Fruit fly (Drosophila melanogaster) whole organism, embryonic: ENCODE measurements around the gene MESR3.

Source experiments
- CG1024 ChIP-seq: fragments of 200-800 bp; sonication (Bioruptor generic); IDR thresholded peaks from 2 replicates; pipeline ENCODE4 v1.3.6; 2022; ENCODE audit warnings: missing biosample characterization, missing genetic modification characterization
- CG12236 ChIP-seq: fragments of 200-800 bp; sonication (Bioruptor generic); optimal IDR thresholded peaks from 2 replicates; lab custom pipeline; 2016; ENCODE audit warnings: missing biosample characterization, missing genetic modification characterization
- CG15011 ChIP-seq: fragments of 200-800 bp; sonication (Bioruptor generic); optimal IDR thresholded peaks from 3 replicates; lab custom pipeline; 2018; ENCODE audit warnings: missing biosample characterization, mild to moderate bottlenecking, missing genetic modification characterization
- CG18262 ChIP-seq: fragments of 200-800 bp; optimal IDR thresholded peaks from 3 replicates; lab custom pipeline; 2019; ENCODE audit warnings: missing biosample characterization, mild to moderate bottlenecking, missing genetic modification characterization, moderate library complexity
- CG18619 ChIP-seq: fragments of 200-800 bp; sonication (Bioruptor generic); optimal IDR thresholded peaks from 3 replicates; lab custom pipeline; 2017; ENCODE audit warnings: missing biosample characterization, mild to moderate bottlenecking, missing genetic modification characterization
- CG2712 ChIP-seq: fragments of 200-800 bp; optimal IDR thresholded peaks from 3 replicates; lab custom pipeline; 2019; ENCODE audit warnings: missing biosample characterization, mild to moderate bottlenecking, missing genetic modification characterization, moderate library complexity
- CG31365 ChIP-seq: fragments of 200-800 bp; sonication (Bioruptor generic); optimal IDR thresholded peaks from 2 replicates; lab custom pipeline; 2018; ENCODE audit warnings: missing biosample characterization, mild to moderate bottlenecking, missing genetic modification characterization
- CG3847 ChIP-seq: fragments of 200-800 bp; sonication (Bioruptor generic); IDR thresholded peaks from 2 replicates; pipeline ENCODE4 v1.3.6; 2022; ENCODE audit warnings: missing biosample characterization, missing genetic modification characterization
- CG4820 ChIP-seq: fragments of 200-800 bp; sonication (Bioruptor generic); optimal IDR thresholded peaks from 3 replicates; lab custom pipeline; 2016; ENCODE audit warnings: missing biosample characterization, missing genetic modification characterization
- CG6254 ChIP-seq: fragments of 200-800 bp; sonication (Bioruptor generic); optimal IDR thresholded peaks from 3 replicates; lab custom pipeline; 2017; ENCODE audit warnings: mild to moderate bottlenecking, missing biosample characterization, missing genetic modification reagents, missing genetic modification characterization
- CG7963 ChIP-seq: fragments of 200-800 bp; sonication (Bioruptor generic); IDR thresholded peaks from 3 replicates; pipeline ENCODE4 v1.3.6; 2022; ENCODE audit warnings: missing biosample characterization, missing genetic modification characterization; ENCODE audit not compliant: partially characterized antibody
- CG8281 ChIP-seq: fragments of 200-800 bp; sonication (Bioruptor generic); optimal IDR thresholded peaks from 2 replicates; lab custom pipeline; 2018; ENCODE audit warnings: missing biosample characterization, mild to moderate bottlenecking, missing genetic modification characterization, moderate library complexity
- CG9215 ChIP-seq: fragments of 200-800 bp; sonication (Bioruptor generic); IDR thresholded peaks from 2 replicates; pipeline ENCODE4 v1.3.6; 2022; ENCODE audit warnings: missing biosample characterization, missing genetic modification characterization
- CG9817 ChIP-seq: fragments of 200-800 bp; sonication (Bioruptor generic); optimal IDR thresholded peaks from 2 replicates; lab custom pipeline; 2018; ENCODE audit warnings: missing biosample characterization, mild to moderate bottlenecking, missing genetic modification characterization, moderate library complexity
- CG9876 ChIP-seq: fragments of 200-800 bp; sonication (Bioruptor generic); optimal IDR thresholded peaks from 2 replicates; lab custom pipeline; 2016; ENCODE audit warnings: missing biosample characterization, missing genetic modification characterization
- Chrac-16 ChIP-seq: fragments of 200-800 bp; sonication (Bioruptor generic); optimal IDR thresholded peaks from 3 replicates; lab custom pipeline; 2016; ENCODE audit warnings: missing biosample characterization, missing genetic modification characterization
- Dbx ChIP-seq: fragments of 200-800 bp; sonication (Bioruptor generic); IDR thresholded peaks from 3 replicates; pipeline ENCODE4 v1.3.6; 2022; ENCODE audit warnings: missing biosample characterization, missing genetic modification characterization
- Deaf1 ChIP-seq: fragments of 200-800 bp; optimal IDR thresholded peaks from 3 replicates; lab custom pipeline; 2019; ENCODE audit warnings: missing biosample characterization, mild to moderate bottlenecking, missing genetic modification characterization, moderate library complexity
- Dfd ChIP-seq, 2 experiments: fragments of >200 bp; optimal IDR thresholded peaks; 2 replicates each; lab custom pipeline; 2017; ENCODE audit warnings: missing biosample characterization in 2 of 2, missing genetic modification characterization in 2 of 2
- Dref ChIP-seq: fragments of 200-800 bp; sonication (Bioruptor generic); IDR thresholded peaks from 2 replicates; pipeline ENCODE4 v1.3.6; 2022; ENCODE audit warnings: missing biosample characterization, missing genetic modification characterization
- ERR ChIP-seq: fragments of 200-800 bp; sonication (Bioruptor generic); optimal IDR thresholded peaks from 2 replicates; lab custom pipeline; 2016; ENCODE audit warnings: missing biosample characterization, missing genetic modification characterization
- Ets65A ChIP-seq: fragments of 200-800 bp; sonication (Bioruptor generic); peaks from one replicate; lab custom pipeline; 2016; ENCODE audit warnings: missing biosample characterization, missing genetic modification characterization
- H2.0 ChIP-seq: fragments of 200-800 bp; sonication (Bioruptor generic); IDR thresholded peaks from 2 replicates; pipeline ENCODE4 v1.3.6; 2022; ENCODE audit warnings: missing biosample characterization, missing genetic modification characterization
- HHEX ChIP-seq: fragments of 200-800 bp; sonication (Bioruptor generic); optimal IDR thresholded peaks from 3 replicates; lab custom pipeline; 2017; ENCODE audit warnings: missing biosample characterization, mild to moderate bottlenecking, missing genetic modification characterization, missing genetic modification reagents
- Neu2 ChIP-seq: fragments of 200-800 bp; sonication (Bioruptor generic); optimal IDR thresholded peaks from 3 replicates; lab custom pipeline; 2016; ENCODE audit warnings: missing biosample characterization, missing genetic modification characterization, borderline replicate concordance
- Poxn ChIP-seq: fragments of 200-800 bp; sonication (Bioruptor generic); IDR thresholded peaks from 2 replicates; pipeline ENCODE4 v1.3.6; 2022; ENCODE audit warnings: missing biosample characterization, missing genetic modification characterization
- Ravus ChIP-seq: fragments of 200-800 bp; sonication (Bioruptor generic); IDR thresholded peaks from 2 replicates; pipeline ENCODE4 v1.3.6; 2022; ENCODE audit warnings: missing biosample characterization, missing genetic modification characterization
- Ssrp ChIP-seq: fragments of 200-800 bp; sonication (Bioruptor generic); optimal IDR thresholded peaks from 2 replicates; lab custom pipeline; 2018; ENCODE audit warnings: missing biosample characterization, mild to moderate bottlenecking, missing genetic modification characterization, moderate library complexity
- Usf ChIP-seq: fragments of 200-800 bp; sonication (Bioruptor generic); optimal IDR thresholded peaks from 2 replicates; lab custom pipeline; 2017; ENCODE audit warnings: missing genotype, missing biosample characterization, missing genetic modification characterization
- ase ChIP-seq: fragments of 200-800 bp; sonication (Bioruptor generic); IDR thresholded peaks from 3 replicates; pipeline ENCODE4 v1.3.6; 2022; ENCODE audit warnings: missing biosample characterization, missing genetic modification characterization
- ash1 ChIP-seq: fragments of 200-800 bp; sonication (Bioruptor generic); optimal IDR thresholded peaks from 2 replicates; lab custom pipeline; 2018; ENCODE audit warnings: missing biosample characterization, mild to moderate bottlenecking, missing genetic modification characterization
- az2 ChIP-seq: fragments of 200-800 bp; sonication (Bioruptor generic); optimal IDR thresholded peaks from 3 replicates; lab custom pipeline; 2016; ENCODE audit warnings: missing biosample characterization, missing genetic modification characterization
- cas ChIP-seq: fragments of 200-800 bp; sonication (Bioruptor generic); IDR thresholded peaks from 2 replicates; pipeline ENCODE4 v1.3.6; 2022; ENCODE audit warnings: missing biosample characterization, missing genetic modification characterization
- cato ChIP-seq: fragments of 200-800 bp; sonication (Bioruptor generic); optimal IDR thresholded peaks from 2 replicates; lab custom pipeline; 2016; ENCODE audit warnings: missing biosample characterization, missing genetic modification characterization, borderline replicate concordance
- chinmo ChIP-seq: fragments of 200-800 bp; sonication (Bioruptor generic); IDR thresholded peaks from 4 replicates; pipeline ENCODE4 v1.3.6; 2022; ENCODE audit warnings: missing biosample characterization, missing genetic modification characterization; ENCODE audit not compliant: partially characterized antibody
- corto ChIP-seq: fragments of 200-800 bp; sonication (Bioruptor generic); optimal IDR thresholded peaks from 2 replicates; lab custom pipeline; 2016; ENCODE audit warnings: missing biosample characterization, mild to moderate bottlenecking, missing genetic modification characterization, moderate library complexity
- cwo ChIP-seq: fragments of 200-800 bp; sonication (Bioruptor generic); optimal IDR thresholded peaks from 3 replicates; lab custom pipeline; 2017; ENCODE audit warnings: missing biosample characterization, missing genetic modification characterization, mild to moderate bottlenecking, moderate library complexity, missing genetic modification reagents
- da ChIP-seq: fragments of 200-800 bp; sonication (Bioruptor generic); optimal IDR thresholded peaks from 2 replicates; lab custom pipeline; 2016; ENCODE audit warnings: missing biosample characterization, missing genetic modification characterization
- ems ChIP-seq: fragments of 200-800 bp; sonication (Bioruptor generic); optimal IDR thresholded peaks from 3 replicates; lab custom pipeline; 2016; ENCODE audit warnings: missing biosample characterization, missing genetic modification characterization
- eyg ChIP-seq: fragments of 200-800 bp; sonication (Bioruptor generic); optimal IDR thresholded peaks from 3 replicates; lab custom pipeline; 2016; ENCODE audit warnings: missing biosample characterization, missing genetic modification characterization
- her ChIP-seq: fragments of 200-800 bp; sonication (Bioruptor generic); optimal IDR thresholded peaks from 2 replicates; lab custom pipeline; 2016; ENCODE audit warnings: missing biosample characterization, missing genetic modification characterization
- jumu ChIP-seq: fragments of 200-800 bp; sonication (Bioruptor generic); optimal IDR thresholded peaks from 3 replicates; lab custom pipeline; 2016; ENCODE audit warnings: missing biosample characterization, missing genetic modification characterization
- knrl ChIP-seq: fragments of 200-800 bp; sonication (Bioruptor generic); IDR thresholded peaks from 3 replicates; pipeline ENCODE4 v1.3.6; 2022; ENCODE audit warnings: missing biosample characterization, missing genetic modification characterization; ENCODE audit not compliant: partially characterized antibody
- phol ChIP-seq: fragments of 200-800 bp; sonication (Bioruptor generic); optimal IDR thresholded peaks from 3 replicates; lab custom pipeline; 2018; ENCODE audit warnings: missing biosample characterization, mild to moderate bottlenecking, missing genetic modification characterization, moderate library complexity
- psq ChIP-seq: fragments of 200-800 bp; sonication (Bioruptor generic); optimal IDR thresholded peaks from 2 replicates; lab custom pipeline; 2017; ENCODE audit warnings: missing biosample characterization, missing genetic modification characterization
- sima ChIP-seq: fragments of 200-800 bp; sonication (Bioruptor generic); optimal IDR thresholded peaks from 2 replicates; lab custom pipeline; 2016; ENCODE audit warnings: missing biosample characterization, missing genetic modification characterization
- sug ChIP-seq: fragments of 200-800 bp; optimal IDR thresholded peaks from 2 replicates; lab custom pipeline; 2019; ENCODE audit warnings: missing biosample characterization, mild to moderate bottlenecking, missing genetic modification characterization, moderate library complexity
- usp ChIP-seq: fragments of >200 bp; optimal IDR thresholded peaks from 2 replicates; lab custom pipeline; 2017; ENCODE audit warnings: missing biosample characterization, missing genetic modification characterization
- vnd ChIP-seq: fragments of 200-800 bp; sonication (Bioruptor generic); IDR thresholded peaks from 3 replicates; pipeline ENCODE4 v1.3.6; 2022; ENCODE audit warnings: missing biosample characterization, missing genetic modification characterization; ENCODE audit not compliant: partially characterized antibody
- wdn ChIP-seq: fragments of 200-800 bp; sonication (Bioruptor generic); IDR thresholded peaks from 2 replicates; pipeline ENCODE4 v1.3.6; 2022; ENCODE audit warnings: missing biosample characterization, missing genetic modification characterization
- zfh2 ChIP-seq: fragments of 200-800 bp; sonication (Bioruptor generic); optimal IDR thresholded peaks from 2 replicates; lab custom pipeline; 2016; ENCODE audit warnings: missing biosample characterization, missing genetic modification characterization

MESR3 gene

DNA sequence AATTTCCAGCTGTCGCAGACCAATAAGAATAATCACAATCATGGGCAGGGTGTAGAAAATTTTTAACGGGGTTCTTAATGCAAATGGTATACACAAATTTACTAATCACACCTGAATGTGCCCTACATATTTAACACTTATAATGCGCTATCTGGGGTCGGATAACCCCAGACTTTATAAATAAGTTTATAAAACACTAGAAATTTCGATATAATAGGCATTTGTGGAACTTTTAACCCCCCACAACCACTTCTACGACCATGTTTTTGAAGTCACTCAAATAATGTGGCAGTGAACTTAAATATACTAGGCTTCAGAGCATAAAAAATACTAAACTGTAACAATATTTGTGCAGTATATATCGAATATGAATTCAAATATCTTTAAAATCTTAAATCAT is 12.1 kb upstream of the MESR3 start, which contains the start of gene CG10413 (continued):
- TF ChIP-seq CG2712 (tag; lab: Kevin White, UChicago) = peak; percentile 98
- TF ChIP-seq CG9876 (GFP tag; lab: Kevin White, UChicago) = peak; percentile 96
- peak; percentile 98 for TF ChIP-seq CG9215 (GFP tag; lab: Robert Waterston, UW)
- peak; percentile 98 for TF ChIP-seq HHEX (GFP tag; lab: Kevin White, UChicago)
- peak; percentile 99 for TF ChIP-seq Ets65A
- no peak for TF ChIP-seq knrl
- TF ChIP-seq phol (tag; lab: Kevin White, UChicago) = peak; percentile 97
- peak; percentile 99 for TF ChIP-seq zfh2 (GFP tag; lab: Kevin White, UChicago)
- peak; percentile 96 for TF ChIP-seq H2.0 (GFP tag; lab: Robert Waterston, UW)
- TF ChIP-seq Usf (GFP tag; lab: Kevin White, UChicago) = peak; percentile 96
- no peak for TF ChIP-seq CG7963 (GFP tag; lab: Robert Waterston, UW)
- peak; percentile 89 for TF ChIP-seq Ravus
- no peak for TF ChIP-seq vnd (GFP tag; lab: Robert Waterston, UW)
- TF ChIP-seq az2 (GFP tag; lab: Kevin White, UChicago) = peak; percentile 98
- peak; percentile 87 for TF ChIP-seq psq (GFP tag; lab: Kevin White, UChicago)
- peak; percentile 95 for TF ChIP-seq Poxn (GFP tag; lab: Robert Waterston, UW)
- TF ChIP-seq wdn (GFP tag; lab: Robert Waterston, UW) = peak; percentile 96
- TF ChIP-seq corto (GFP tag; lab: Kevin White, UChicago) = peak; percentile 96
- peak; percentile 98 for TF ChIP-seq Dbx (GFP tag; lab: Robert Waterston, UW)
- TF ChIP-seq eyg (GFP tag; lab: Kevin White, UChicago) = peak; percentile 96
- TF ChIP-seq ems (GFP tag; lab: Kevin White, UChicago) = peak; percentile 96
- TF ChIP-seq ase (GFP tag; lab: Robert Waterston, UW) = peak; percentile 92
- TF ChIP-seq Ssrp = peak; percentile 97
- TF ChIP-seq da (GFP tag; lab: Kevin White, UChicago) = peak; percentile 96
- peak; percentile 98 for TF ChIP-seq CG18619 (GFP tag; lab: Kevin White, UChicago)
- TF ChIP-seq cato (GFP tag; lab: Kevin White, UChicago) = peak; percentile 95
- TF ChIP-seq Neu2 (GFP tag; lab: Kevin White, UChicago) = peak; percentile 86
- TF ChIP-seq CG31365 = peak; percentile 91
- peak; percentile 89 for TF ChIP-seq ash1 (GFP tag; lab: Kevin White, UChicago)
- peak; percentile 92 for TF ChIP-seq CG6254 (GFP tag; lab: Kevin White, UChicago)
- peak; percentile 98 for TF ChIP-seq jumu
- TF ChIP-seq sug = peak; percentile 98
- peak; percentile 95 for TF ChIP-seq ERR (GFP tag; lab: Kevin White, UChicago)
- TF ChIP-seq cas (GFP tag; lab: Robert Waterston, UW) = peak; percentile 94
- TF ChIP-seq CG8281 (tag; lab: Kevin White, UChicago) = peak; percentile 93
- TF ChIP-seq CG15011 (GFP tag; lab: Kevin White, UChicago) = peak; percentile 95
- TF ChIP-seq Dfd (GFP tag; optimal IDR thresholded peaks at IDR 0.05; lab: Kevin White, UChicago) = no peak
- TF ChIP-seq sima = peak; percentile 87
- no peak for TF ChIP-seq usp
- TF ChIP-seq cwo (GFP tag; lab: Kevin White, UChicago) = peak; percentile 96
- TF ChIP-seq CG1024 = peak; percentile 88
- peak; percentile 99 for TF ChIP-seq Chrac-16 (GFP tag; lab: Kevin White, UChicago)
- peak; percentile 96 for TF ChIP-seq CG4820 (GFP tag; lab: Kevin White, UChicago)
- peak; percentile 85 for TF ChIP-seq Deaf1
- TF ChIP-seq CG18262 (tag; lab: Kevin White, UChicago) = peak; percentile 98
- TF ChIP-seq CG12236 (GFP tag; lab: Kevin White, UChicago) = peak; percentile 95
- TF ChIP-seq her = peak; percentile 96
- TF ChIP-seq Dref (GFP tag; lab: Robert Waterston, UW) = peak; percentile 47
- TF ChIP-seq CG3847 (GFP tag; lab: Robert Waterston, UW) = peak; percentile 98
- TF ChIP-seq chinmo = 0 out of 4 replicates have a peak, but pooled peaks have one; percentile 15
- TF ChIP-seq CG9817 = peak; percentile 99
